Worm (Caenorhabditis elegans) whole organism, midembryonic: ENCODE data around the gene fipr-16.

Experiments
- T22C8.4 ChIP-seq: fragments of 200-800 bp; sonication (Bioruptor generic); IDR thresholded peaks from 2 replicates; pipeline ENCODE4 v1.3.6; 2022; ENCODE audit warnings: missing genetic modification characterization, missing compliant biosample characterization
- klf-2 ChIP-seq: fragments of 200-800 bp; sonication (Bioruptor generic); conservative IDR thresholded peaks from 2 replicates; pipeline ENCODE4 v1.3.6; 2022; ENCODE audit warnings: missing genetic modification reagents, missing genetic modification characterization, missing compliant biosample characterization
- ztf-29 ChIP-seq: fragments of 200-800 bp; sonication (Bioruptor generic); IDR thresholded peaks from 2 replicates; pipeline ENCODE4 v1.3.6; 2022; ENCODE audit warnings: missing genetic modification reagents, missing genetic modification characterization, missing compliant biosample characterization

DNA sequence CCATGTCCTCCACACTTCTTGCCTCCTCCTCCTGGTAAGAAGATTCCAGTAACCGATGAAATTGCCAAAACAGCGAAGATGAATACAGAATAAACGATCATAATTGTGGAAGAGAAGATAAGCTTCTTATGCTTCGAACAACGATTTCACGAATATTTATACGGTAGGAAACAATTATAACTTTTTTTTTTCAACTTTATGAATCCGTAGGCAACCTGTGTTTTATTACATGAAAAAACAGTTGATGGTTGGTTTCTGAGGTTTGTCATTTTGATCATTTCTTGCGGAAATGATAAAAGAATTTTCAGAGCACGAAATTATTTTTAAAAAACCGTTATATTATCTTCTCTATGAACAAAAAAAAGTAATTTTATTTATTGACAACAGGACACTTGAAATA, at the start of gene fipr-16:
- TF ChIP-seq T22C8.4 (GFP tag; lab: Robert Waterston, UW) (no peak), ztf-29 (GFP tag; lab: Robert Waterston, UW) (no peak), klf-2 (GFP tag; lab: Robert Waterston, UW) (no peak)
